Worm (Caenorhabditis elegans): Measurements from ENCODE around the gene H06I04.6.

DNA sequence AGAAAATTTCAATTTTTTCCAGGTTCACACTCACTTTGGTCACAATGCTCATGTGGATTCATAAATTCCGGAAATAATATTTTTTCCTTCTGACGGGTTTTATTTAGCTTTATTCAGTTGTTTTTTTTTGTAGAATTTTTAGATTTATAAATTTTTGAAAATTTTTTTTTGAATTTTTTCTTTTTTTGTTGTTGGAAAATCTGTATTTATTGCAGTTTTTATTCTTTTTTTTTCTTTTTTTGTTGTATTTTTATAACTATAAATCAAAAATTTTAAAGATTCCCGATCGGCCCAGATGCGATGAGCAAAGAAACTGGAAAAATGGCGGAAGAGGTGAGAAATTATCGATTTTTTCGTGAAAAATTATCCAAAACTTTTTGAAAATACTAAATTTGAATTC lies 27.4 kb upstream of the H06I04.6 start, which contains the start of gene ccep-135:
- no peak for TF ChIP-seq nhr-21 (tag; optimal IDR thresholded peaks at IDR 0.05)
- TF ChIP-seq nhr-77 (tag; optimal IDR thresholded peaks at IDR 0.05), result no peak
- no peak for TF ChIP-seq unc-39 (tag; optimal IDR thresholded peaks at IDR 0.05)
- no peak for TF ChIP-seq lsy-2 (tag; optimal IDR thresholded peaks at IDR 0.05)
- no peak for TF ChIP-seq lin-13 (GFP tag; optimal IDR thresholded peaks at IDR 0.05)
- no peak for TF ChIP-seq mdl-1 (tag; optimal IDR thresholded peaks at IDR 0.05)

All from whole organism, L2 larva.